Worm (Caenorhabditis elegans) whole organism, mixed stage, embryonic: ENCODE measurements around the gene srh-298.

Experiments
- bed-3 ChIP-seq: fragments of 200-800 bp; sonication (Bioruptor generic); optimal IDR thresholded peaks from 3 replicates; lab custom pipeline; 2018; ENCODE audit warnings: mild to moderate bottlenecking, missing genetic modification characterization, moderate library complexity, missing compliant biosample characterization
- blmp-1 ChIP-seq: fragments of 150-350 bp; optimal IDR thresholded peaks from 2 replicates; lab custom pipeline; 2014; ENCODE audit warnings: missing biosample characterization, missing genetic modification characterization
- ceh-39 ChIP-seq: fragments of 150-350 bp; optimal IDR thresholded peaks from 2 replicates; lab custom pipeline; 2014; ENCODE audit warnings: missing biosample characterization, missing genetic modification characterization
- ceh-43 ChIP-seq: fragments of 200-800 bp; sonication (Bioruptor generic); optimal IDR thresholded peaks from 2 replicates; lab custom pipeline; 2018; ENCODE audit warnings: mild to moderate bottlenecking, missing genetic modification characterization, moderate library complexity, missing compliant biosample characterization
- ceh-83 ChIP-seq: fragments of 200-800 bp; sonication (Bioruptor generic); optimal IDR thresholded peaks from 2 replicates; lab custom pipeline; 2018; ENCODE audit warnings: mild to moderate bottlenecking, missing genetic modification characterization, missing compliant biosample characterization
- ces-1 ChIP-seq: fragments of 150-350 bp; optimal IDR thresholded peaks from 2 replicates; lab custom pipeline; 2014; ENCODE audit warnings: missing biosample characterization, missing genetic modification reagents, missing genetic modification characterization
- cnd-1 ChIP-seq: fragments of 200-800 bp; sonication (Bioruptor generic); optimal IDR thresholded peaks from 2 replicates; lab custom pipeline; 2018; ENCODE audit warnings: mild to moderate bottlenecking, missing genetic modification characterization, missing compliant biosample characterization
- elt-1 ChIP-seq: sonication (generic microtip); optimal IDR thresholded peaks from 2 replicates; lab custom pipeline; 2017; ENCODE audit warnings: missing genetic modification characterization, mild to moderate bottlenecking, missing compliant biosample characterization, antibody characterized with exemption, moderate library complexity, borderline replicate concordance; ENCODE audit not compliant: insufficient read depth
- elt-3 ChIP-seq: fragments of 150-350 bp; optimal IDR thresholded peaks from 2 replicates; lab custom pipeline; 2014; ENCODE audit warnings: missing biosample characterization, missing genetic modification characterization
- ham-2 ChIP-seq: fragments of 200-800 bp; sonication (Bioruptor generic); optimal IDR thresholded peaks from 2 replicates; lab custom pipeline; 2018; ENCODE audit warnings: mild to moderate bottlenecking, missing genetic modification characterization, missing compliant biosample characterization
- hlh-1 ChIP-seq: fragments of 150-350 bp; optimal IDR thresholded peaks from 2 replicates; lab custom pipeline; 2014; ENCODE audit warnings: missing biosample characterization, missing genetic modification reagents, missing genetic modification characterization
- lin-13 ChIP-seq: fragments of 150-350 bp; optimal IDR thresholded peaks from 2 replicates; lab custom pipeline; 2014; ENCODE audit warnings: missing biosample characterization, missing genetic modification characterization
- lin-32 ChIP-seq: fragments of 200-800 bp; sonication (Bioruptor generic); optimal IDR thresholded peaks from 2 replicates; lab custom pipeline; 2018; ENCODE audit warnings: mild to moderate bottlenecking, missing genetic modification characterization, missing compliant biosample characterization
- lsy-2 ChIP-seq: fragments of 150-350 bp; optimal IDR thresholded peaks from 2 replicates; lab custom pipeline; 2014; ENCODE audit warnings: missing biosample characterization, missing genetic modification characterization
- mab-5 ChIP-seq: fragments of 150-350 bp; optimal IDR thresholded peaks from 2 replicates; lab custom pipeline; 2014; ENCODE audit warnings: missing biosample characterization, missing genetic modification characterization
- mep-1 ChIP-seq: fragments of 150-350 bp; optimal IDR thresholded peaks from 2 replicates; lab custom pipeline; 2017; ENCODE audit warnings: missing biosample characterization, missing genetic modification reagents, missing genetic modification characterization, inconsistent platforms
- mls-2 ChIP-seq: sonication (generic microtip); optimal IDR thresholded peaks from 2 replicates; lab custom pipeline; 2016; ENCODE audit warnings: mild to moderate bottlenecking, missing genetic modification characterization, moderate library complexity, missing compliant biosample characterization
- nhr-12 ChIP-seq: fragments of 150-350 bp; optimal IDR thresholded peaks from 2 replicates; lab custom pipeline; 2014; ENCODE audit warnings: missing biosample characterization, missing genetic modification characterization
- nhr-28 ChIP-seq: fragments of 150-350 bp; optimal IDR thresholded peaks from 2 replicates; lab custom pipeline; 2014; ENCODE audit warnings: missing biosample characterization, missing genetic modification characterization
- pha-4 ChIP-seq: fragments of 150-350 bp; optimal IDR thresholded peaks from 2 replicates; lab custom pipeline; 2018; ENCODE audit warnings: missing biosample characterization, missing genetic modification reagents, missing genetic modification characterization
- sem-2 ChIP-seq: fragments of 200-800 bp; sonication (Bioruptor generic); optimal IDR thresholded peaks from 2 replicates; lab custom pipeline; 2018; ENCODE audit warnings: mild to moderate bottlenecking, missing genetic modification characterization, missing compliant biosample characterization
- snpc-4 ChIP-seq: fragments of 150-350 bp; optimal IDR thresholded peaks from 2 replicates; lab custom pipeline; 2014; ENCODE audit warnings: missing biosample characterization, missing genetic modification characterization
- sptf-1 ChIP-seq: sonication (generic microtip); optimal IDR thresholded peaks from 2 replicates; lab custom pipeline; 2017; ENCODE audit warnings: mild to moderate bottlenecking, missing genetic modification characterization, moderate library complexity, missing compliant biosample characterization
- tbx-8 ChIP-seq: fragments of 200-800 bp; sonication (Bioruptor generic); optimal IDR thresholded peaks from 2 replicates; lab custom pipeline; 2018; ENCODE audit warnings: mild to moderate bottlenecking, missing genetic modification characterization, moderate library complexity, missing compliant biosample characterization
- unc-120 ChIP-seq: sonication (generic microtip); optimal IDR thresholded peaks from 2 replicates; lab custom pipeline; 2017; ENCODE audit warnings: missing genetic modification characterization, missing compliant biosample characterization; ENCODE audit not compliant: poor library complexity, severe bottlenecking
- unc-39 ChIP-seq: fragments of 150-350 bp; optimal IDR thresholded peaks from 2 replicates; lab custom pipeline; 2014; ENCODE audit warnings: missing biosample characterization, missing genetic modification characterization
- zip-8 ChIP-seq: fragments of 150-350 bp; optimal IDR thresholded peaks from 2 replicates; lab custom pipeline; 2014; ENCODE audit warnings: missing biosample characterization, missing genetic modification characterization
- ztf-11 ChIP-seq: fragments of 150-350 bp; optimal IDR thresholded peaks from 2 replicates; lab custom pipeline; 2014; ENCODE audit warnings: missing biosample characterization, missing genetic modification characterization

Gene srh-298

DNA sequence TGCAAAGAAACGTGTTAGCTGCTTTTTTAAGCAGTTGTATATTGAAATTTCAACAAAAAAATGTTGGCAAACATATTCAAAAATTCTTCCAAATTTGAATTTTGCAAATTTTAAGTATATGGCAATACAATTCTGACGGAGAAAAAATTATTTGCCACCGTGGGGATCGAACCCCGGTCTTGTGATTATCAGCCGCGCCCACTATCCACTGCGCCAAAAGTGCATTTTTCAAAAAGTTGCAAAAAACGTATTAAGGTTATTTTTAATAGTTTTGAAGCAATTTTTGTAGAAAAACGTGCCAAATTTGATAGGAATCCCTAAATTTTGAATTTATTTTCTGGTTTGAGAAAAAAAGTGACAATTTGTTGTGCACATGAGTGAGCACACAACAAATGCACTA lies 34.3 kb upstream of the srh-298 start:
- TF ChIP-seq lsy-2 (tag; lab: Kevin White, UChicago), result no peak
- no peak for TF ChIP-seq cnd-1 (tag; lab: Kevin White, UChicago)
- TF ChIP-seq mls-2 (tag; lab: Kevin White, UChicago), result no peak
- TF ChIP-seq ceh-43 (GFP tag; lab: Kevin White, UChicago), result no peak
- TF ChIP-seq sem-2, result no peak
- no peak for TF ChIP-seq elt-1
- TF ChIP-seq snpc-4, result no peak
- TF ChIP-seq pha-4 (tag; lab: Kevin White, UChicago), result no peak
- no peak for TF ChIP-seq ceh-83 (GFP tag; lab: Kevin White, UChicago)
- TF ChIP-seq mab-5, result no peak
- TF ChIP-seq hlh-1 (tag; lab: Kevin White, UChicago), result no peak
- no peak for TF ChIP-seq ces-1 (GFP tag; lab: Kevin White, UChicago)
- no peak for TF ChIP-seq ceh-39 (tag; lab: Kevin White, UChicago)
- TF ChIP-seq mep-1 (tag; lab: Kevin White, UChicago), result no peak

ce11 chrV:17790191-17790590 lies 28.5 kb upstream of the srh-298 start, which contains the start of gene srh-290:
TSS of gene srh-290 (plus strand) at chrV:17790491.
- TF ChIP-seq mep-1 (tag; lab: Kevin White, UChicago) (no peak), ces-1 (GFP tag; lab: Kevin White, UChicago) (no peak), elt-1 (no peak), lsy-2 (tag; lab: Kevin White, UChicago) (no peak), bed-3 (GFP tag; lab: Kevin White, UChicago) (no peak)
- TF ChIP-seq, all 35 proteins: peak for 0

ce11 chrV:17793986-17794385 lies 24.7 kb upstream of the srh-298 start, which contains the start of gene srh-289:
TSS of gene srh-289 (minus strand) at chrV:17794086.
- no peak for TF ChIP-seq mab-5
- TF ChIP-seq, all 35 proteins: peak for 0

ce11 chrV:17795655-17796054 lies 23.0 kb upstream of the srh-298 start, which contains the start of gene srh-288:
TSS of gene srh-288 (minus strand) at chrV:17795755.
- no peak for TF ChIP-seq ztf-11 (tag; lab: Kevin White, UChicago)
- TF ChIP-seq sptf-1 (tag; lab: Kevin White, UChicago), result no peak
- no peak for TF ChIP-seq cnd-1 (tag; lab: Kevin White, UChicago)
- no peak for TF ChIP-seq ham-2 (GFP tag; lab: Kevin White, UChicago)
- no peak for TF ChIP-seq lin-32 (GFP tag; lab: Kevin White, UChicago)
- no peak for TF ChIP-seq lin-13
- no peak for TF ChIP-seq nhr-12 (tag; lab: Kevin White, UChicago)
- no peak for TF ChIP-seq unc-120
- TF ChIP-seq mab-5, result no peak
- TF ChIP-seq nhr-28 (tag; lab: Kevin White, UChicago), result no peak
- no peak for TF ChIP-seq pha-4 (tag; lab: Kevin White, UChicago)
- TF ChIP-seq zip-8 (tag; lab: Kevin White, UChicago), result no peak
- TF ChIP-seq mls-2 (tag; lab: Kevin White, UChicago), result no peak
- no peak for TF ChIP-seq elt-3 (tag; lab: Kevin White, UChicago)
- TF ChIP-seq ceh-43 (GFP tag; lab: Kevin White, UChicago), result no peak
- TF ChIP-seq ceh-83 (GFP tag; lab: Kevin White, UChicago), result no peak
- TF ChIP-seq blmp-1 (tag; lab: Kevin White, UChicago), result no peak
- TF ChIP-seq unc-39 (tag; lab: Kevin White, UChicago), result no peak

DNA sequence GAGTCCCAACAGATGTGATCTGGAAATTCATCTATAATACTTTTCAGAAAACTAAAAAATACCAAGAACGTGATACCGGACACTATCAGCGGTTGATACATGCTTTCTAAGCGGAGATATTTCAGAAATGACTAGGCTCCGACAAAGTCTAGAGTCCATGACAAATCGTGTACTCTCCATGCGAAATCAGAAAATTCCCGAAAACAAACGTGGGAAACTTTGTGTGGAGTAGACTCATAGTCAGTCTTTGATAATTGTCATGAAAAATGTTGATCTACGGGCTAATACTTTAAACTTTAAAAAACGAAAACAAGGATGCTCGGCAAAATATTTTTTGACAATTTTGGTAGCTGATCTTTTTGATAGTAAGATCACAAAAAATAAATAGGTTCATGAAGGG lies 19.9 kb upstream of the srh-298 start, which contains the start of gene srx-18:
Gene srx-18, minus strand, starts transcription at position 101 of the 400 bp plus-strand sequence.
- no peak for TF ChIP-seq tbx-8 (GFP tag; lab: Kevin White, UChicago)
- no peak for TF ChIP-seq lin-13
- no peak for TF ChIP-seq cnd-1 (tag; lab: Kevin White, UChicago)
- no peak for TF ChIP-seq hlh-1 (tag; lab: Kevin White, UChicago)
- TF ChIP-seq ceh-83 (GFP tag; lab: Kevin White, UChicago), result no peak
- no peak for TF ChIP-seq snpc-4
- TF ChIP-seq bed-3 (GFP tag; lab: Kevin White, UChicago), result no peak

DNA sequence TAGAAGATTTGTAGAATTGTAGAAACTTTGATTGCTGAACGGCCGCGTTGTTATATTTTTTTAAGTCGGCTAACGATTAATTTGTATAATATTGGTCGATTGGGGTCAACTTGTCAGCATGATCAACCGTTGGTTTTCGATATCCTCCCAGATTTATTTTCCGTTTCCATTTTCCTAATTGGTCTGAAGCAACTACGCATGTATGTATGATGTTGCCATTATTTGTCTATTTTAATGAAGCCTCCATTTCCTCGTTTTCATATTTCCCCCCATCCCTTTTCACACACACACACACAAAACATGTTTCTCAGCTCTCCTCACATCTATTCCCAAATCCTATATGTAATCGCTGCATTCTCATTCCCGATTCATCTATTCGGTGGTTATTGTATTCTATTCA lies 18.1 kb upstream of the srh-298 start, which contains the start of gene srh-287:
Gene srh-287, plus strand, starts transcription at position 301 of the 400 bp plus-strand sequence.
- TF ChIP-seq elt-1, result no peak
- no peak for TF ChIP-seq mab-5
